Worm (Caenorhabditis elegans) whole organism, L4/young adult: ENCODE data around the gene mrpl-42.

Source experiments
- W03F9.2 ChIP-seq: fragments of 150-350 bp; optimal IDR thresholded peaks from 2 replicates; lab custom pipeline; 2014; ENCODE audit warnings: missing biosample characterization, missing genetic modification characterization
- dao-5 ChIP-seq: sonication (generic microtip); optimal IDR thresholded peaks from 2 replicates; lab custom pipeline; 2016; ENCODE audit warnings: missing genotype, missing genetic modification characterization, moderate library complexity, missing compliant biosample characterization
- him-1 ChIP-seq: sonication (generic microtip); optimal IDR thresholded peaks from 2 replicates; lab custom pipeline; 2016; ENCODE audit warnings: missing genotype, missing genetic modification reagents, missing genetic modification characterization, missing compliant biosample characterization

DNA sequence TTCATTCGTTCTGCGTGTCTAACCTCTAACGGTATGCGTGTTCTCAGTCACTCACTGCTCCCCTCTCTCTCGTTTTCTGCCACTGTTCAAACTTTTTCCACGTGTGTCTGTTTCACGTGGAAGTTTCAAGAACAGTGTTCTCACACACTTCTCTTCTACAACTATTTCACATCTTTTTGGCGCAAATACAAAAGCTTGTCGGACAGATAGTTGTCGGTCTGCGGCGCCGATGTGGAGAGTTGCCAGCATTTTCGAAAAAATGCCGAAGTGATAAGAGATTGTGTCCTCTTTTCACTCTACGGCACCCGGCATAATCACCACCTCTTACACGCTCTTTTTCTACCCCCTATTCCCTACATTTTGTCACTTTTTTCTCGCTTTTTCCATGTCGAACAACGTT is 24.1 kb upstream of the mrpl-42 start:
- TF ChIP-seq him-1 (tag; lab: Kevin White, UChicago): no peak
- TF ChIP-seq W03F9.2 (tag; lab: Kevin White, UChicago): no peak
- TF ChIP-seq dao-5 (tag; lab: Kevin White, UChicago): no peak
